Worm (Caenorhabditis elegans) whole organism, young adult: ENCODE results near the gene C07H6.9.

Source experiments
- B0336.3 ChIP-seq: fragments of 200-800 bp; sonication (Bioruptor generic); IDR thresholded peaks from 2 replicates; pipeline ENCODE4 v1.3.6; 2022; ENCODE audit warnings: missing genetic modification characterization, missing compliant biosample characterization
- C06A6.2 ChIP-seq: fragments of 200-800 bp; sonication (Bioruptor generic); conservative IDR thresholded peaks from 2 replicates; pipeline ENCODE4 v1.3.6; 2022; ENCODE audit warnings: missing genetic modification characterization, missing compliant biosample characterization
- C17E4.6 ChIP-seq: fragments of 200-800 bp; sonication (Bioruptor generic); IDR thresholded peaks from 2 replicates; pipeline ENCODE4 v1.3.6; 2022; ENCODE audit warnings: missing genetic modification reagents, missing genetic modification characterization, missing compliant biosample characterization
- F22D6.2 ChIP-seq: sonication (generic microtip); optimal IDR thresholded peaks from 2 replicates; lab custom pipeline; 2016; ENCODE audit warnings: mild to moderate bottlenecking, missing genetic modification characterization, missing compliant biosample characterization
- F57C9.4 ChIP-seq: sonication (generic microtip); optimal IDR thresholded peaks from 2 replicates; lab custom pipeline; 2017; ENCODE audit warnings: mild to moderate bottlenecking, missing genetic modification characterization, missing compliant biosample characterization
- T07F8.4 ChIP-seq: sonication (generic microtip); optimal IDR thresholded peaks from 2 replicates; lab custom pipeline; 2016; ENCODE audit warnings: mild to moderate bottlenecking, missing genetic modification characterization, moderate library complexity, missing compliant biosample characterization
- T26A5.8 ChIP-seq: sonication (generic microtip); optimal IDR thresholded peaks from 2 replicates; lab custom pipeline; 2016; ENCODE audit warnings: missing genetic modification characterization, missing compliant biosample characterization
- Y53F4B.3 ChIP-seq: fragments of 200-800 bp; sonication (Bioruptor generic); IDR thresholded peaks from 2 replicates; pipeline ENCODE4 v1.3.6; 2022; ENCODE audit warnings: missing genetic modification reagents, missing genetic modification characterization, missing compliant biosample characterization
- ZK185.1 ChIP-seq: sonication (generic microtip); optimal IDR thresholded peaks from 2 replicates; lab custom pipeline; 2016; ENCODE audit warnings: mild to moderate bottlenecking, missing genetic modification characterization, missing compliant biosample characterization; ENCODE audit not compliant: poor library complexity, severe bottlenecking
- akir-1 ChIP-seq: fragments of 200-800 bp; sonication (Bioruptor generic); optimal IDR thresholded peaks from 2 replicates; lab custom pipeline; 2018; ENCODE audit warnings: mild to moderate bottlenecking, missing genetic modification characterization, moderate library complexity, missing compliant biosample characterization
- athp-1 ChIP-seq: sonication (generic microtip); optimal IDR thresholded peaks from 2 replicates; lab custom pipeline; 2017; ENCODE audit warnings: mild to moderate bottlenecking, missing genetic modification characterization, missing compliant biosample characterization
- attf-5 ChIP-seq: fragments of 200-800 bp; sonication (Bioruptor generic); optimal IDR thresholded peaks from 2 replicates; lab custom pipeline; 2018; ENCODE audit warnings: mild to moderate bottlenecking, missing genetic modification characterization, missing compliant biosample characterization
- ccch-3 ChIP-seq: fragments of 200-800 bp; sonication (Bioruptor generic); optimal IDR thresholded peaks from 2 replicates; lab custom pipeline; 2018; ENCODE audit warnings: mild to moderate bottlenecking, missing genetic modification characterization, missing compliant biosample characterization
- ceh-40 ChIP-seq: fragments of 200-800 bp; sonication (Bioruptor generic); IDR thresholded peaks from 2 replicates; pipeline ENCODE4 v1.3.6; 2022; ENCODE audit warnings: missing genetic modification characterization, missing compliant biosample characterization
- ceh-58 ChIP-seq: fragments of 200-800 bp; sonication (Bioruptor generic); IDR thresholded peaks from 2 replicates; pipeline ENCODE4 v1.3.6; 2022; ENCODE audit warnings: missing genetic modification characterization, missing compliant biosample characterization
- ceh-79 ChIP-seq: sonication (generic microtip); optimal IDR thresholded peaks from 2 replicates; lab custom pipeline; 2017; ENCODE audit warnings: mild to moderate bottlenecking, missing genetic modification characterization, missing compliant biosample characterization
- chd-7 ChIP-seq: sonication (generic microtip); optimal IDR thresholded peaks from 2 replicates; lab custom pipeline; 2016; ENCODE audit warnings: mild to moderate bottlenecking, missing genetic modification characterization, moderate library complexity, missing compliant biosample characterization
- dpl-1 ChIP-seq: fragments of 150-350 bp; optimal IDR thresholded peaks from 2 replicates; lab custom pipeline; 2014; ENCODE audit warnings: missing biosample characterization, missing genetic modification reagents, missing genetic modification characterization
- efl-1 ChIP-seq: fragments of 150-350 bp; optimal IDR thresholded peaks from 2 replicates; lab custom pipeline; 2014; ENCODE audit warnings: missing biosample characterization, missing genetic modification reagents, missing genetic modification characterization
- ekl-4 ChIP-seq: fragments of 200-800 bp; sonication (Bioruptor generic); IDR thresholded peaks from 2 replicates; pipeline ENCODE4 v1.3.6; 2022; ENCODE audit warnings: missing genetic modification reagents, missing genetic modification characterization, missing compliant biosample characterization
- ets-4 ChIP-seq: fragments of 200-800 bp; sonication (Bioruptor generic); optimal IDR thresholded peaks from 2 replicates; lab custom pipeline; 2018; ENCODE audit warnings: mild to moderate bottlenecking, missing genetic modification characterization, missing compliant biosample characterization
- him-1 ChIP-seq: sonication (generic microtip); optimal IDR thresholded peaks from 2 replicates; lab custom pipeline; 2016; ENCODE audit warnings: missing genotype, missing genetic modification reagents, missing genetic modification characterization, missing compliant biosample characterization
- hlh-12 ChIP-seq: sonication (generic microtip); optimal IDR thresholded peaks from 2 replicates; lab custom pipeline; 2016; ENCODE audit warnings: missing genetic modification characterization, missing compliant biosample characterization
- hmg-20 ChIP-seq: fragments of 200-800 bp; sonication (Bioruptor generic); IDR thresholded peaks from 2 replicates; pipeline ENCODE4 v1.3.6; 2022; ENCODE audit warnings: missing genetic modification reagents, missing genetic modification characterization, missing compliant biosample characterization
- hsf-1 ChIP-seq: fragments of 200-800 bp; sonication (Bioruptor generic); IDR thresholded peaks from 2 replicates; pipeline ENCODE4 v1.3.6; 2022; ENCODE audit warnings: missing genetic modification reagents, missing genetic modification characterization, missing compliant biosample characterization
- lin-26 ChIP-seq: fragments of 200-800 bp; sonication (Bioruptor generic); IDR thresholded peaks from 2 replicates; pipeline ENCODE4 v1.3.6; 2022; ENCODE audit warnings: missing genetic modification reagents, missing genetic modification characterization, missing compliant biosample characterization
- lin-35 ChIP-seq, 3 experiments: fragments of 150-350 bp in 2 of 3; sonication (generic microtip) in 1 of 3; optimal IDR thresholded peaks; 2 replicates each; lab custom pipeline; 2014 to 2018; ENCODE audit warnings: missing biosample characterization in 3 of 3, missing genetic modification characterization in 3 of 3, missing genetic modification reagents in 3 of 3
- lsy-27 ChIP-seq: sonication (generic microtip); optimal IDR thresholded peaks from 2 replicates; lab custom pipeline; 2017; ENCODE audit warnings: missing genetic modification characterization, mild to moderate bottlenecking, missing compliant biosample characterization, antibody characterized with exemption, missing genotype, borderline replicate concordance; ENCODE audit not compliant: insufficient read depth
- madf-3 ChIP-seq: fragments of 200-800 bp; sonication (Bioruptor generic); IDR thresholded peaks from 2 replicates; pipeline ENCODE4 v1.3.6; 2022; ENCODE audit warnings: missing genetic modification reagents, missing genetic modification characterization, missing compliant biosample characterization
- mcd-1 ChIP-seq: fragments of 200-800 bp; sonication (Bioruptor generic); IDR thresholded peaks from 2 replicates; pipeline ENCODE4 v1.3.6; 2022; ENCODE audit warnings: missing genetic modification reagents, missing genetic modification characterization, missing compliant biosample characterization
- mel-28 ChIP-seq: sonication (generic microtip); optimal IDR thresholded peaks from 2 replicates; lab custom pipeline; 2016; ENCODE audit warnings: borderline replicate concordance, mild to moderate bottlenecking, missing genetic modification characterization, missing compliant biosample characterization
- mxl-1 ChIP-seq: sonication (generic microtip); optimal IDR thresholded peaks from 2 replicates; lab custom pipeline; 2016; ENCODE audit warnings: missing genetic modification characterization, missing compliant biosample characterization
- nfya-1 ChIP-seq: sonication (generic microtip); optimal IDR thresholded peaks from 2 replicates; lab custom pipeline; 2017; ENCODE audit warnings: antibody characterized with exemption, missing compliant biosample characterization, missing genetic modification characterization, borderline replicate concordance; ENCODE audit not compliant: insufficient read depth
- nfyb-1 ChIP-seq: fragments of 200-800 bp; sonication (Bioruptor generic); IDR thresholded peaks from 2 replicates; pipeline ENCODE4 v1.3.6; 2022; ENCODE audit warnings: missing genetic modification reagents, missing genetic modification characterization, missing compliant biosample characterization
- nhr-179 ChIP-seq: sonication (generic microtip); optimal IDR thresholded peaks from 2 replicates; lab custom pipeline; 2016; ENCODE audit warnings: mild to moderate bottlenecking, missing genetic modification characterization, missing compliant biosample characterization
- nhr-27 ChIP-seq: fragments of 200-800 bp; sonication (Bioruptor generic); optimal IDR thresholded peaks from 2 replicates; lab custom pipeline; 2018; ENCODE audit warnings: mild to moderate bottlenecking, missing genetic modification characterization, moderate library complexity, missing compliant biosample characterization
- pbrm-1 ChIP-seq: fragments of 200-800 bp; sonication (Bioruptor generic); IDR thresholded peaks from 2 replicates; pipeline ENCODE4 v1.3.6; 2022; ENCODE audit warnings: missing genetic modification reagents, missing genetic modification characterization, missing compliant biosample characterization
- repo-1 ChIP-seq: sonication (generic microtip); optimal IDR thresholded peaks from 2 replicates; lab custom pipeline; 2017; ENCODE audit warnings: mild to moderate bottlenecking, missing genetic modification characterization, missing compliant biosample characterization
- rpc-1 ChIP-seq, 2 experiments: fragments of 150-350 bp in 1 of 2; sonication (generic microtip) in 1 of 2; optimal IDR thresholded peaks; 2 replicates each; lab custom pipeline; 2014 to 2018; ENCODE audit warnings: missing biosample characterization in 1 of 2, missing genetic modification characterization in 1 of 2, missing genetic modification reagents in 1 of 2, missing genotype in 1 of 2
- snpc-1.1 ChIP-seq: sonication (generic microtip); optimal IDR thresholded peaks from 2 replicates; lab custom pipeline; 2017; ENCODE audit warnings: missing genetic modification characterization, mild to moderate bottlenecking, missing compliant biosample characterization, antibody characterized with exemption, moderate library complexity, missing genotype, missing genetic modification reagents; ENCODE audit not compliant: insufficient read depth
- snpc-1.3 ChIP-seq: sonication (generic microtip); optimal IDR thresholded peaks from 2 replicates; lab custom pipeline; 2017; ENCODE audit warnings: missing genetic modification characterization, mild to moderate bottlenecking, missing compliant biosample characterization, antibody characterized with exemption, moderate library complexity, missing genotype, missing genetic modification reagents; ENCODE audit not compliant: insufficient read depth
- snpc-4 ChIP-seq, 5 experiments: fragments of 150-350 bp in 1 of 5; sonication (generic microtip) in 4 of 5; optimal IDR thresholded peaks; 2 replicates each; lab custom pipeline; 2014 to 2018; ENCODE audit warnings: missing genetic modification characterization in 5 of 5, missing biosample characterization in 3 of 5, antibody characterized with exemption in 2 of 5, mild to moderate bottlenecking in 2 of 5, missing compliant biosample characterization in 2 of 5, missing genotype in 2 of 5, moderate library complexity in 2 of 5, missing genetic modification reagents in 1 of 5
- tbp1 ChIP-seq: fragments of 200-800 bp; sonication (Bioruptor generic); optimal IDR thresholded peaks from 2 replicates; lab custom pipeline; 2018; ENCODE audit warnings: mild to moderate bottlenecking, missing genetic modification characterization, missing compliant biosample characterization
- unc-62 ChIP-seq: fragments of 150-350 bp; optimal IDR thresholded peaks from 2 replicates; lab custom pipeline; 2014; ENCODE audit warnings: missing biosample characterization, missing genetic modification reagents, missing genetic modification characterization
- xnd-1 ChIP-seq: sonication (generic microtip); optimal IDR thresholded peaks from 2 replicates; lab custom pipeline; 2016; ENCODE audit warnings: missing genotype, missing genetic modification reagents, missing genetic modification characterization, missing compliant biosample characterization
- ztf-26 ChIP-seq: sonication (generic microtip); optimal IDR thresholded peaks from 2 replicates; lab custom pipeline; 2017; ENCODE audit warnings: missing genetic modification characterization, missing compliant biosample characterization
- ztf-3 ChIP-seq: fragments of 200-800 bp; sonication (Bioruptor generic); optimal IDR thresholded peaks from 2 replicates; lab custom pipeline; 2018; ENCODE audit warnings: mild to moderate bottlenecking, missing genetic modification characterization, missing compliant biosample characterization

Gene C07H6.9

ce11 chrIII:7495616-7496146, 3.6 kb downstream of the C07H6.9 start:
- TF ChIP-seq mel-28 (no peak), hlh-12 (tag; lab: Kevin White, UChicago) (no peak), unc-62 (GFP tag; lab: Kevin White, UChicago) (no peak), hsf-1 (GFP tag; lab: Robert Waterston, UW) (0 out of 2 replicates have a peak, but pooled peaks have one; percentile 50), lin-26 (GFP tag; lab: Robert Waterston, UW) (0 out of 2 replicates have a peak, but pooled peaks have one; percentile 6), F22D6.2 (tag; lab: Kevin White, UChicago) (no peak), nfya-1 (tag; lab: Kevin White, UChicago) (no peak), ZK185.1 (peak; percentile 12), tbp1 (GFP tag; lab: Kevin White, UChicago) (peak; percentile 28), xnd-1 (tag; lab: Kevin White, UChicago) (no peak), F57C9.4 (tag; lab: Kevin White, UChicago) (no peak), ceh-40 (GFP tag; lab: Robert Waterston, UW) (no peak), efl-1 (GFP tag; lab: Kevin White, UChicago) (no peak), T07F8.4 (no peak), snpc-4 (GFP tag; optimal IDR thresholded peaks at IDR 0.05; lab: Kevin White, UChicago) (peak; percentile 42), snpc-4 (tag; optimal IDR thresholded peaks at IDR 0.05; lab: Kevin White, UChicago) (no peak), snpc-1.3 (tag; lab: Kevin White, UChicago) (no peak), ekl-4 (GFP tag; lab: Robert Waterston, UW) (0 out of 2 replicates have a peak, but pooled peaks have one; percentile 19), nhr-179 (tag; lab: Kevin White, UChicago) (no peak), Y53F4B.3 (GFP tag; lab: Robert Waterston, UW) (no peak), B0336.3 (GFP tag; lab: Robert Waterston, UW) (peak; percentile 6), akir-1 (no peak), dpl-1 (GFP tag; lab: Kevin White, UChicago) (no peak), T26A5.8 (tag; lab: Kevin White, UChicago) (no peak), ets-4 (GFP tag; lab: Kevin White, UChicago) (no peak), lin-35 (GFP tag; optimal IDR thresholded peaks at IDR 0.05; lab: Kevin White, UChicago) (no peak), hmg-20 (GFP tag; lab: Robert Waterston, UW) (no peak), madf-3 (no peak), chd-7 (tag; lab: Kevin White, UChicago) (no peak), pbrm-1 (no peak), him-1 (tag; lab: Kevin White, UChicago) (no peak), athp-1 (tag; lab: Kevin White, UChicago) (no peak), ccch-3 (GFP tag; lab: Kevin White, UChicago) (no peak), rpc-1 (optimal IDR thresholded peaks at IDR 0.05; lab: Kevin White, UChicago) (no peak), rpc-1 (tag; optimal IDR thresholded peaks at IDR 0.05; lab: Kevin White, UChicago) (no peak), ceh-58 (GFP tag; lab: Robert Waterston, UW) (no peak; the same call in 1 of the 2 replicates), mcd-1 (no peak), nfyb-1 (GFP tag; lab: Robert Waterston, UW) (0 out of 2 replicates have a peak, but pooled peaks have one; percentile 10), repo-1 (tag; lab: Kevin White, UChicago) (no peak), ztf-3 (GFP tag; lab: Kevin White, UChicago) (no peak), nhr-27 (tag; lab: Kevin White, UChicago) (no peak), C17E4.6 (GFP tag; lab: Robert Waterston, UW) (no peak; the same call in 1 of the 2 replicates), ztf-26 (tag; lab: Kevin White, UChicago) (no peak), lsy-27 (tag; lab: Kevin White, UChicago) (no peak), mxl-1 (tag; lab: Kevin White, UChicago) (no peak), snpc-1.1 (no peak), attf-5 (GFP tag; lab: Kevin White, UChicago) (no peak), C06A6.2 (no peak), ceh-79 (tag; lab: Kevin White, UChicago) (no peak)
